Worm (Caenorhabditis elegans): Measurements from ENCODE around the gene F54H12.10.

ce11 chrIII:7958085-7958484, 687 bp downstream of the F54H12.10 start, which contains the start of gene C29E4.11:
- TF ChIP-seq him-1 (tag; optimal IDR thresholded peaks at IDR 0.05) (no peak), W03F9.2 (tag; optimal IDR thresholded peaks at IDR 0.05) (no peak)

Measured in whole organism, L4/young adult.